Fruit fly (Drosophila melanogaster): ENCODE measurements around the gene Polr2D.

dm6 chr3R:18295262-18295944 is 40.1 kb upstream of the Polr2D start:
- TF ChIP-seq lz (GFP tag; optimal IDR thresholded peaks at IDR 0.05) (peak; percentile 18), Hr4 (GFP tag; optimal IDR thresholded peaks at IDR 0.05) (peak; percentile 64)
